Fruit fly (Drosophila melanogaster) S2 (cell line): ENCODE measurements around the gene mRpL3.

ENCODE experiments used
- CG8478 ChIP-seq: fragments of >200 bp; optimal IDR thresholded peaks from 2 replicates; lab custom pipeline; 2018
- CTCF ChIP-seq, 2 experiments: fragments of >200 bp; optimal IDR thresholded peaks; 2 replicates each; lab custom pipeline; 2018

mRpL3 gene

DNA sequence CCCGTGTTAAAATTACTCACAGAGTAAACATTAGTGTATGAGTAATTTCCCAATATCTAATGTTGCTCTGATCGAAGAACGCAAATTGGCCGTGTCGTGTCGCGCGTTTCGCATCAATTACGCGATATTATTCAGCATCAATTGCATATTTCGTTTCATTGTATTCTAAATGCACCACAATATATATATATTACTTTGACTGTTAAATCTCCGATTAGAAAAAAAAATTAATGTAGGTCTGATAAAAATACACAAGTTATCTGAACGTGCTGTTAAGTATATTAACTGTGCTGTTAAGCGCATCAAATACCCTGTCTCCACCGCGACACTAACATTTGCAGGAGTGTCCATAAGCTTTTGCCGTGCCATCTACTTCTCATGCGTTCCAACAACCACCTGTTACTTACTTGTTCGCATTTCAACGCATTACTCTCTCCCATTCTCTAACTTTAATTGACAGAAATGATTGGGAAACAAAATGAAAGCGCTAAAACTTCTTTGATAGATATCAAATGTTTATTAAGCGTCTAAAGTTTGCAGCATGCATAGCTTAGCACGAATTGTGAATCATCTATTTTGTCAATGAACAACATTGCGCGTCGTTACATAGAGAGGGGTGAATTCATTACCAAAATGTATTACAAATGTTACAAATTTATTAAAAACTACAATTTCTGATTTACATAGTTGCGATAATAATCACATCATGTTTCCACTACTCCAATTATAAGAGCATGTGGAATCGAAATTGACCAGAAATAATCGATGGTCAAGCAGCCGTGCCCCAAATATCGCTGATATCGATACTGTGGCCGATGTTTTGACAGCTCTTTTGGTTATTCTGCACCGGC lies at the start of gene mRpL3, which contains the start of gene Graf:
Gene mRpL3 (plus strand): TSS at position 802 of the 851 bp plus-strand sequence.
Gene Graf (minus strand): TSS at position 287 of the 851 bp plus-strand sequence.
- no peak for TF ChIP-seq CG8478 (lab: Kevin White, UChicago)
- peak in 1 of 2 experiments; percentile 21 for TF ChIP-seq CTCF (optimal IDR thresholded peaks at IDR 0.05; lab: Kevin White, UChicago)

DNA sequence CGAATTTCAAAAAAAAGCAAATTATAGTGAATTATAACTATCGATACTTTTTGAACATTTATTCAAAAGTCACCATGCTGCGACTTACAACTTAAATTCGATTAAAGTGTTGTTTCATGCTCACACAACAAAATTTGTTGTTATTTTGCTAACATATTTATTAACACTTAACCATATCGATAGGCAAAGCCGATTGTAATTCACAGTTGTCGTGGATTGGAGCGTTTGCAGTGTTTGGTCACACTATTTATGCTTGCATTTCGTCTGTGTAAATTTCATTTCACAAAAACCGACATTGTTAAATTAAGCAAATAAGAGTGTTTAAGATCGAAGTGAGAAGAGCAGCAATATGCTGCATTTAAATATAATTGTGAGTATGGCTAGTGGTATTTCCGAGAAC lies 48.6 kb upstream of the mRpL3 start, which contains the start of gene HUWE1:
Gene HUWE1 (plus strand): TSS at position 220 of the 400 bp plus-strand sequence.
- no peak for TF ChIP-seq CTCF (optimal IDR thresholded peaks at IDR 0.05; lab: Kevin White, UChicago)
- no peak for TF ChIP-seq CG8478 (lab: Kevin White, UChicago)

DNA sequence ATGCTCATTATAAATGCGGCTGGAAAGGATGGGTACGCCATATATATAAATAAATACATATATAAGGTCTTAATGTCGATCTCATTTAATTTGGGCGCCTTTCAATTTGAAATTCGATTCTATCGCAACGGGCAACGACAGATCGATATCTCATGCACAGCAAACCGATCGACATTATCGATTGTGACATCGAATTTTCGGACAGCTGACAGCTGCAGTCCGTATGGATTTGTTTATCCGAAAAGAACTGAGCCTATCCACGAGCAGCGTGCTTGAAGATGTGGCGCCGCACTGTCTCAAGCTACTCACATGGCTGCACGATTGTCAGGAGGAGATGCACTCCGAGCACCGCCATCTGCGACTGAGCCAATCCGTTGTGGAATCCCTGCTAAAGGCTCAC lies 29.1 kb upstream of the mRpL3 start, which contains the start of gene CG8191:
Gene CG8191 (plus strand): TSS at position 211 of the 400 bp plus-strand sequence.
- TF ChIP-seq CTCF (optimal IDR thresholded peaks at IDR 0.05; lab: Kevin White, UChicago) (no peak), CG8478 (lab: Kevin White, UChicago) (no peak)

DNA sequence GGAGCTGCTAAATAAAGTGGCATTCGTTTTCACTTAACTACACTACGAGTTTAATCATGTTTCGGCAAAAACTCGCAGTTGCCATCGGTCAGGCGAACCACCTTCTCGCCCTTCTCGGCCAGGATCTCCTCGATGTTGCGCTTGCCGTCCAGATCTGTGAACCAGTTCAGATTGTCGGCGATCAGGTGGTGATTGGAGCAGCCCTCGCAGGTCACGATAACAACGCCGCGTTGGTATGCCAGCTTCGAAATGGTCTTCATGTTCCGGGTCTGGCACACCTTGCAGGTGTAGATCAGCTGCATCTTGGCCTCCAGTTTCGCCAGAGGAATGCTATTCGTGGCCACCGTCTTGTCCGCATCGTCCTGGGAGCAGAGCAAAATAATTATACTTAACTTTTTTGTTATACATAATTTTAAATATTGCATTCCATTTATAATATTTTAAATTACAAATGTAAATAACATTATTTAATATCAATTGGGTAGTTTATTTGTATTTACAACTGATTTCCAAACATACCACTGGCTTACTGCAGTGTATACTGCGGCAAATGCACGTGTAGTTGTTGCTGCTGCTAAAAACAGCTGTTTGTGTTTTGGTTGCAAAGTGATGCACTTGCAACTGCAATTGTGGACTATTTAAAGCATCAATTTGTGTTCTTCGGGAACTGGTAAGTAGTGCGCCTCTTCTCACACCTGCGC lies 27.7 kb upstream of the mRpL3 start:
- TF ChIP-seq CTCF (optimal IDR thresholded peaks at IDR 0.05; lab: Kevin White, UChicago): no peak
- no peak for TF ChIP-seq CG8478 (lab: Kevin White, UChicago)

DNA sequence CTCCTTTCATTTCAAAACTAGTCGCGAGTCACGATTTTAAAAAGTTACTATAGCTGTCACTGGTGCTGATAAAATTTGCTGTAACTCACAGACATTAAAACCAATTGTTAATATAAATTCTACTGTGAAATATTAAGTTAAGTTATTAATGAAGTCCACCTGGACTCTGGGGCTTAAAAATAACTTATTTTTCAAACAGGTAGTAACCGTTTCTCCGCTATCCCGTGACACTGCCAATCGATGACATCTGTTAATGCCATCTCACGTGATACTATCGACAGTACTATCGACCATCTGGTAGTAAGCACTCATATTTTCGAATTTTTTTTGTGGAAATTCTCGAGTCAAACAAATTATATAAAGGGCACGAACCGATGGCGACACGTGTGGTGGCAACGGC lies 27.1 kb upstream of the mRpL3 start, which contains the start of the genes CG12379 and MagR:
Gene CG12379 (minus strand): TSS at position 2 of the 400 bp plus-strand sequence.
Gene MagR (plus strand): TSS at position 276 of the 400 bp plus-strand sequence.
- TF ChIP-seq CTCF (optimal IDR thresholded peaks at IDR 0.05; lab: Kevin White, UChicago): no peak
- TF ChIP-seq CG8478 (lab: Kevin White, UChicago): no peak

DNA sequence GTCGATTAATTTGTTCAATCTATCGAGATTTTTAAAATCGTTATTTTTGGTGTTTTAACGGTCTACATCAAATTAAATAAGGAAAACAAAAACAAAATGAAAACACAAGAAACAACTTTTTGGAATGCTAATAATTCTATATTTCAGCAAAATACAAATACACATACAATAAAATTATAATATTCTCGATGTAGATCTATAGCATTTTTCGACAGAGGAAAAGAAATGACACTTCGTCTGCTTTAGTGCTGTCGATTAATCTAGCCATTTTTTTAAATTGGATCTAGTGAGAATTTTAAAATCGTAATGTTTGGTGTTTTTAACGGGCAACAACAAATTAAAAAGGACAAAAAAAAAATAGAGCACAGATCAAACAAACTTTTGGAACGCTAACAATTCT lies 23.9 kb upstream of the mRpL3 start, which contains the start of gene Arp6:
Gene Arp6 (minus strand): TSS at position 11 of the 400 bp plus-strand sequence.
- TF ChIP-seq CTCF (optimal IDR thresholded peaks at IDR 0.05; lab: Kevin White, UChicago): no peak
- TF ChIP-seq CG8478 (lab: Kevin White, UChicago): no peak

DNA sequence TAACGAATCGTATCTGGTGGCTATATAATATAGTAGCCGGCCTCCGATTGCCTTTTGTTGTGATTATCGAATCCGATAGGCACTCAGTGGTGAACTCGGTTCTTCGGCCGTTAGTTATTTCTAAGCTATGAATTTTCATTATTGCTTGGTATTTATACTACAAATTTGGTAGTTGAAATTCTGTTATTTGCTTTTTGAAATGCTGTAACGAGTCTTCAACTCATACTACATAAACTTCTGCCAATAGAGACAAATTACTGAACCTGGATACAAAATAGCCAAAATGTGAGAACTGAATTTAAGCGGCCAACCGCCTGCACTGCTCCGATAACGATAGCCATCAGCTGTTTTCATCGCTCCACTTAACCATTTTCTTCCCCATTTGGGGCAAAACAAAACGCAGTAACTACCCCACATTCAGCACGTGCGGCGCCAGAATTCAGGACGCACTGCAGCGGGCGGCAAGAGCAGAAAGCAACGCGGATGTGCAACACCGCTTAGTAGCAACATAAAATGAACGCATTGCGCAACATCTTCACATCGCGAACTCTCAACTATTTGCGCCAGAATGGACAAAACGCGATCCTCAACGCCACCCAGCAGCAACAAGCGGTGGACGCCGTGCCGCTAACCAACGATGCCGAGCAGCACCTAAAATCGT lies 22.0 kb upstream of the mRpL3 start, which contains the start of the genes CG11679 and CG8206:
Gene CG11679 (minus strand): TSS at position 65 of the 661 bp plus-strand sequence.
Gene CG8206 (plus strand): TSS at position 341 of the 661 bp plus-strand sequence.
- TF ChIP-seq CG8478 (lab: Kevin White, UChicago) (no peak), CTCF (optimal IDR thresholded peaks at IDR 0.05; lab: Kevin White, UChicago) (no peak)

DNA sequence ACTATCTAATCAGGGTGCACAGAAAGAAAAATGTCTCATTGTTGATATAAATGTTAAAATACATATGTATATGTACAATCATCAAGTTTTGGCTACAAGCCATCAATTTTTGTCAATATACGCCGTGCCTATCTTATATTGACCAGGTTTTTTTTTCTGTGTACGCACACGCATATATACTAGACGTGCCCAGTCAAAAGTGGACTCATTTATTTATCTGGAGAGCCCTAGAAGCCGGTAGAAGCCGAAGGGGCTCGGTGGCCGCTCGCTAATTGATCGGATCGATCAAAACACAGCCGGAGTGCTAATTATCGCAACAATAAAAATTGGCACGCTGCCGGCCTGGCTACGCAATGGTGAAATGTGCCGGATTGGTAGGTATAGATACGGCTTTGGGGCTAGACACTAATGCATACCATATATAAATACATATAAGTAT lies 20.7 kb upstream of the mRpL3 start:
- TF ChIP-seq CG8478 (lab: Kevin White, UChicago) (no peak), CTCF (optimal IDR thresholded peaks at IDR 0.05; lab: Kevin White, UChicago) (no peak)

DNA sequence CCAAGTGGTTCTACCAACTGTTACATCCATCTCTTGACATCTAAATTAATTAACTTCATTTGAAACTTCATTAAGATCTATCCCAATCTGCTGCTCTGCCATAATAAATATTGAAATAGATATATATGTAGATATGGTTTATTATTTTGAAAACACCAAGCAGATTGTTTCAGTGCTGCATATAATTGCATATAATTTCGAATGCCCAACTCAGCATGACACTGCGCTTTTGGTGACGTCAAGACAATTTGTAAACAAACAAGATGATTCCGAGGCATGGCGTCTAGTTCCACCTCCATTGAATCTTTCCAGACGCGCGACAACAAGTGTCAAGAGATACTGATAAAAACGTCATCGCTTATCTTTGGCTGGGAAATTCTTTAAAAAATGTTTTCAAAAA lies 20.2 kb upstream of the mRpL3 start:
- TF ChIP-seq CTCF (optimal IDR thresholded peaks at IDR 0.05; lab: Kevin White, UChicago) (no peak), CG8478 (lab: Kevin White, UChicago) (no peak)

DNA sequence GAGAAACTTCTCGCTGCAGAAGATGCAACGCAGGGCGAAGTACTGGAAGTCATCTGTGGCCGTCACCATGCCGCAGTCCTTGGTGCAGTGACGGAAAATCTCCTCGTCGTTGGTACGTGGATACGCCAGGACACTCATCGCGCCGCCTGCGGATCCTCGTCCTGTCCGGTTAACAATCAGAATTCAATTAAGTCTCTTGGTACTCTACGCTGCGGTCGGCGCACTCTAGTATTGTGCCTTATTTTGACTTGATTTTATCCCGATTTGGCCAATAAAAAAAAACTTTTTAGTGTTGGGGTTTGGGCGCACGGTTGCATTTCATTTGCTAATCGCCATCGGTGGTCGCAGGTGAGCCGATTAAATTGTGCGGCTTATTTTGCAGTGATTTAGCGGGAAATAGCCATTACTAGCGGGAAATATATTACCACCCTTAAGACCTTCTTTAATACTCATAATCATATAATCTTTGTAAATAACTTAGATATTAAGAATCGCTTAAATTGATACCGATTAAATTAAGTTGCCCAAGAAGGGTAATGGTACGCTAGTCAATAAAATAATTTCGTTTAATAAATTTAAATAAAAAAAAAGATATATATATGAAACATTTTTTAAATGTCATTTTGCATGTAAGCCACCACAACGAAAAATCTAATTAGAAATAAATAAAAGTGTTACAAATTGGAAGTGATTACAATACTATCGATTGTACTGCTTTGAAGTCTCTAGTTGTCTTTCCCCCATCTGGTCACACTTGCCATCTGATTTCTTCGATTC lies 15.0 kb upstream of the mRpL3 start, which contains the start of the genes CG8944 and CCT6:
Gene CG8944 (minus strand): TSS at position 327 of the 777 bp plus-strand sequence.
Gene CCT6 (plus strand): TSS at position 744 of the 777 bp plus-strand sequence.
- TF ChIP-seq CTCF (optimal IDR thresholded peaks at IDR 0.05; lab: Kevin White, UChicago) (no peak), CG8478 (lab: Kevin White, UChicago) (no peak)

DNA sequence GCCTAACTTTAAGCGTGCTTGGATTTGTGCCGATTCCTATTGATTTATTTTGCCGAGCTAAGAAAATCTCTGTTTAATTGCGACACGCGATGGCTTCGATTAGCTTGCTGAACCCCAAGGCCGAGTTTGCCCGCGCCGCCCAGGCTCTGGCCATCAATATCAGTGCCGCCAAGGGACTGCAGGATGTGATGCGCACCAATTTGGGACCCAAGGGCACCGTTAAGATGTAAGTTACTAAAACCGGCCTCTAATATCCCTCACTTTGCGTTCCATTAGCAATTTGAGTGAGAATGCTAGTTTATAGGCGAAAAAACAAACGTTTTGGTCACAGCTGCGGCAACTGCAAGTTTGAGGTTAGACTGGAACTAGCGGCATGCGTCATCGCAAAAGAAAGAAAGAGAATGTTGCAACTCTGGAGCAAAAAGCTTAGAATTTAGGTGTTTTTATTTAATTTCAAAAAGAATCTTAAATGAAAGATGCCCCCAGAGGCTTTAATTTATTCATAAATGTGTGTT lies 14.3 kb upstream of the mRpL3 start:
- TF ChIP-seq CG8478 (lab: Kevin White, UChicago) (no peak), CTCF (optimal IDR thresholded peaks at IDR 0.05; lab: Kevin White, UChicago) (no peak)

DNA sequence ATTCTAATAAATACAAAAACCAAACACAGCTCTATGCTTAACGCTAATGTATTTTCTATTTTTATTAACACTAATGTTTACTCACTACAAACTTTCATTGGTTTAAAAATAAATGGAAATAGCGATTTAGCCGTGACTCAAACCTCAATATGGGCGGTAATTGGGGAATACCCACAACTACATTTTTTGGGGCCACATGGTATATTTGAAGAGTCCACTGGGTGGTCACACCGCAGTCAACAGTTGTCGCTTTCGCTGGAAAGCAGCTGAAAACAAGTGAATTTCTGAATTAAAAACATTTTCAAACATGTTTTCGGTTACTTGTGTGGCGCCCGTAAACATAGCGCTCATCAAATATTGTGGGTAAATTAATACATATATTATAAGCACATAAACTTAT lies 12.1 kb upstream of the mRpL3 start, which contains the start of gene Mvd:
Gene Mvd (plus strand): TSS at position 222 of the 400 bp plus-strand sequence.
- TF ChIP-seq CTCF (optimal IDR thresholded peaks at IDR 0.05; lab: Kevin White, UChicago) (peak in 1 of 2 experiments; percentile 45), CG8478 (lab: Kevin White, UChicago) (no peak)

DNA sequence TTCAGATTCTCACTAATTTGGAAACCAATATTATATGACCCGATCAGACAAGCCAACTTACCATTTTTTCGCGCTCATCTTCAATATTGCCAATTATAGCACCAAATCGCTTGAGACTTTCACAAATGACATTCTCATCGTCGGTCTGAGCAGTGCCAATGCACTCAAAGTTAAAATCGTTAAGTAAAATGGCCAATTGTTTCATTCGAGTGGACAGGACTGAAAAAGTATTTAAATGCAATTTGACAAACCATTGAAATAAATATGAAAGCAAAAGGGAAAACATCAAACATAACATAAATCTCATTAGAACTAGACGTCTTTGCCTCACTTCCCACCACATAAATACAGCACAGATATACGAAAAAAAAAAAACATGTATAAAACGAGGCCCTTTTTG lies 5.0 kb upstream of the mRpL3 start, which contains the start of gene CG8260:
Gene CG8260 (plus strand): TSS at position 301 of the 400 bp plus-strand sequence.
- no peak for TF ChIP-seq CG8478 (lab: Kevin White, UChicago)
- TF ChIP-seq CTCF (optimal IDR thresholded peaks at IDR 0.05; lab: Kevin White, UChicago): no peak
